Fruit fly (Drosophila melanogaster) whole organism, adult: Measurements from ENCODE around the gene CG9263.

Experiments
- CG11617 ChIP-seq: fragments of 200-800 bp; sonication (Bioruptor generic); optimal IDR thresholded peaks from 2 replicates; lab custom pipeline; 2017; ENCODE audit warnings: mild to moderate bottlenecking, missing biosample characterization, missing genetic modification reagents, missing genetic modification characterization
- CG14711 ChIP-seq: fragments of 200-800 bp; sonication (Bioruptor generic); optimal IDR thresholded peaks from 2 replicates; lab custom pipeline; 2018; ENCODE audit warnings: missing biosample characterization, mild to moderate bottlenecking, missing genetic modification characterization, moderate library complexity
- CG1620 ChIP-seq: fragments of 200-800 bp; sonication (Bioruptor generic); optimal IDR thresholded peaks from 2 replicates; lab custom pipeline; 2016; ENCODE audit warnings: missing biosample characterization, missing genetic modification characterization
- CG7045 ChIP-seq: fragments of 200-800 bp; sonication (Bioruptor generic); optimal IDR thresholded peaks from 2 replicates; lab custom pipeline; 2017; ENCODE audit warnings: missing biosample characterization, mild to moderate bottlenecking, missing genetic modification characterization
- CG7101 ChIP-seq: fragments of 200-800 bp; sonication (Bioruptor generic); optimal IDR thresholded peaks from 2 replicates; lab custom pipeline; 2018; ENCODE audit warnings: missing biosample characterization, mild to moderate bottlenecking, missing genetic modification characterization, moderate library complexity
- Crg-1 ChIP-seq: fragments of 200-800 bp; sonication (Bioruptor generic); optimal IDR thresholded peaks from 2 replicates; lab custom pipeline; 2016; ENCODE audit warnings: missing biosample characterization, missing genetic modification characterization
- bab1 ChIP-seq: fragments of 200-800 bp; sonication (Bioruptor generic); optimal IDR thresholded peaks from 3 replicates; lab custom pipeline; 2019; ENCODE audit warnings: missing biosample characterization, mild to moderate bottlenecking, missing genetic modification characterization, moderate library complexity
- cnc ChIP-seq, 2 experiments: fragments of >200 bp; optimal IDR thresholded peaks; 2 replicates each; lab custom pipeline; 2017
- kay ChIP-seq: fragments of 200-800 bp; sonication (Bioruptor generic); peaks from one replicate; lab custom pipeline; 2016; ENCODE audit warnings: missing biosample characterization, missing genetic modification characterization, borderline replicate concordance
- pad ChIP-seq: fragments of 200-800 bp; sonication (Bioruptor generic); optimal IDR thresholded peaks from 3 replicates; lab custom pipeline; 2017; ENCODE audit warnings: missing biosample characterization, missing genetic modification characterization, mild to moderate bottlenecking, moderate library complexity, missing genetic modification reagents
- toe ChIP-seq: fragments of 200-800 bp; sonication (Bioruptor generic); optimal IDR thresholded peaks from 2 replicates; lab custom pipeline; 2016; ENCODE audit warnings: missing biosample characterization, missing genetic modification characterization

dm6 chr2L:13513033-13513330 is 29.4 kb downstream of the CG9263 start:
- TF ChIP-seq cnc (optimal IDR thresholded peaks at IDR 0.05; lab: Kevin White, UChicago) = no peak
- TF ChIP-seq toe (GFP tag; lab: Kevin White, UChicago) = no peak
- no peak for TF ChIP-seq CG14711 (tag; lab: Kevin White, UChicago)
- TF ChIP-seq CG11617 = no peak
- no peak for TF ChIP-seq CG1620 (GFP tag; lab: Kevin White, UChicago)
- no peak for TF ChIP-seq CG7045 (GFP tag; lab: Kevin White, UChicago)
- TF ChIP-seq bab1 (GFP tag; lab: Kevin White, UChicago) = no peak
- TF ChIP-seq kay (GFP tag; lab: Kevin White, UChicago) = no peak
- no peak for TF ChIP-seq CG7101 (tag; lab: Kevin White, UChicago)
- no peak for TF ChIP-seq pad (GFP tag; lab: Kevin White, UChicago)
- TF ChIP-seq Crg-1 (GFP tag; lab: Kevin White, UChicago) = no peak
